Worm (Caenorhabditis elegans) whole organism, L4 larva: ENCODE results near the gene T16G12.1.

Experiments used
- F49E8.2 ChIP-seq: sonication (generic microtip); optimal IDR thresholded peaks from 2 replicates; lab custom pipeline; 2016; ENCODE audit warnings: missing compliant biosample characterization, mild to moderate bottlenecking, missing genetic modification characterization, borderline replicate concordance
- ceh-20 ChIP-seq: fragments of 200-800 bp; sonication (Bioruptor generic); IDR thresholded peaks from 2 replicates; pipeline ENCODE4 v1.3.6; 2022; ENCODE audit warnings: missing genetic modification reagents, missing genetic modification characterization, missing compliant biosample characterization
- nhr-77 ChIP-seq: fragments of 150-350 bp; optimal IDR thresholded peaks from 2 replicates; lab custom pipeline; 2014; ENCODE audit warnings: missing biosample characterization, missing genetic modification characterization

ce11 chrIII:10060573-10060972 lies 10.9 kb upstream of the T16G12.1 start, which contains the start of gene T16G12.13:
- TF ChIP-seq ceh-20 (GFP tag; lab: Robert Waterston, UW) (no peak), F49E8.2 (tag; lab: Kevin White, UChicago) (no peak), nhr-77 (tag; lab: Kevin White, UChicago) (no peak)
